Fruit fly (Drosophila melanogaster): ENCODE measurements around the gene CG7990.
A peak's percentile ranks its signal among the peaks of the same experiment; 100 is the strongest.

Gene CG7990

DNA sequence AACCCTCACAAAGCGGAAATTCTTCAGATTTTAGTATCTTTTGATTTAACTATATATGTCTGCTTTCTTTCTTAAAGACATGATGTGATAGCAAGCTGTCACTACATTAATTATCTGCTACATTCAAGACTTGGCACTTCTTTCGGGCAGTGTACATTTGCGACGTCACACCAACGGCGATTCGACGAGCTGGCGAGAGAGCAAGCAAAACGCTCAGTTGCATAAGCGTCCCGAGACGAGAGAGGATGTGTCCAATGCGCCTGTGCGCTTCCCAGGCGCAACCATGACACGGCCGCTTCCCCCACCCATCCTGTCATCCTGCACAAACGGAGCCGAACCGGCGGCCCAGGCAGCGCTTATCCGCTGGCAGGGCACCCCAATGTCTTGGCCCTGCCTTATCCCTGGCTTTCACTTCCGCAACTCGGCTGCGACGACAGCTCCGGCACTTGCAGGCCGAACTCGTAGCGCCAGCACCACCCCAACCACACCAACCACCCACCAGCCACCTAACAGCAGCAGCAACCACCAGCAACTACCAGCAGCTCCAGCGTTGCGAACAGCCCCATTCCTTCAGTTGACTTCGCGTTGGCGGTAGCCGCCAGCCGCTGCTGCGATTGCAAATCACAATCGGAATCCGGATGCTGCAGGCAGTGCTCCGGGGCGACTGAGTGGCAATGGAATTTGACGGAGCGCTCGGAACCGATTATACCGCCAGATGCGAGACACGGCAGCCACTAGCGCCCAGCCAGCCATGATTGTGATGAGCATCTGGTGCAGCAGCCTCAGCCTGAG lies 46.8 kb upstream of the CG7990 start, which contains the start of gene Hs3st-B (continued):
- no peak for TF ChIP-seq vfl (GFP tag; optimal IDR thresholded peaks at IDR 0.05)
- TF ChIP-seq CkIIα-i1 (GFP tag; IDR thresholded peaks at IDR 0.05), result no peak
- peak; percentile 32 for TF ChIP-seq CG2120 (GFP tag; optimal IDR thresholded peaks at IDR 0.05)
- no peak for TF ChIP-seq sim (GFP tag; IDR thresholded peaks at IDR 0.05)
- TF ChIP-seq ap (GFP tag; IDR thresholded peaks at IDR 0.05), result no peak
- TF ChIP-seq CG11723 (GFP tag; optimal IDR thresholded peaks at IDR 0.05), result no peak
- TF ChIP-seq Xrp1 (GFP tag; IDR thresholded peaks at IDR 0.05), result no peak
- TF ChIP-seq corto (GFP tag; optimal IDR thresholded peaks at IDR 0.05), result no peak
- TF ChIP-seq fu2 (GFP tag; optimal IDR thresholded peaks at IDR 0.05), result no peak
- peak; percentile 22 for TF ChIP-seq Ssrp (tag; optimal IDR thresholded peaks at IDR 0.05)
- no peak for TF ChIP-seq CG13123 (GFP tag; optimal IDR thresholded peaks at IDR 0.05)
- TF ChIP-seq NC2α (GFP tag; optimal IDR thresholded peaks at IDR 0.05), result no peak
- no peak for TF ChIP-seq CG3281 (GFP tag; optimal IDR thresholded peaks at IDR 0.05)
- TF ChIP-seq phol (tag; optimal IDR thresholded peaks at IDR 0.05), result peak; percentile 25
- no peak for TF ChIP-seq tup (GFP tag; optimal IDR thresholded peaks at IDR 0.05)
- TF ChIP-seq CG10209 (GFP tag; optimal IDR thresholded peaks at IDR 0.05), result peak; percentile 11
- TF ChIP-seq sisA (GFP tag; IDR thresholded peaks at IDR 0.05), result no peak
- no peak; the same call in 1 of the 2 replicates for TF ChIP-seq E2f2 (GFP tag; IDR thresholded peaks at IDR 0.05)
- no peak for TF ChIP-seq CG4404 (GFP tag; IDR thresholded peaks at IDR 0.05)
- TF ChIP-seq salm (tag; optimal IDR thresholded peaks at IDR 0.05), result no peak
- TF ChIP-seq CG31388 (GFP tag; optimal IDR thresholded peaks at IDR 0.05), result no peak
- no peak for TF ChIP-seq pb (GFP tag; optimal IDR thresholded peaks at IDR 0.05)
- no peak for TF ChIP-seq lmd (GFP tag; IDR thresholded peaks at IDR 0.05)
- peak; percentile 32 for TF ChIP-seq HHEX (GFP tag; optimal IDR thresholded peaks at IDR 0.05)
- no peak for TF ChIP-seq Dip3 (GFP tag; optimal IDR thresholded peaks at IDR 0.05)
- 0 out of 2 replicates have a peak, but pooled peaks have one; percentile 16 for TF ChIP-seq crol (GFP tag; IDR thresholded peaks at IDR 0.05)
- no peak for TF ChIP-seq Atf-2 (GFP tag; optimal IDR thresholded peaks at IDR 0.05)
- no peak for TF ChIP-seq Mad (GFP tag; optimal IDR thresholded peaks at IDR 0.05)
- TF ChIP-seq CG8388 (GFP tag; optimal IDR thresholded peaks at IDR 0.05), result no peak
- no peak for TF ChIP-seq CG10431 (GFP tag; optimal IDR thresholded peaks at IDR 0.05)
- TF ChIP-seq onecut (GFP tag; IDR thresholded peaks at IDR 0.05), result no peak
- TF ChIP-seq CG12071 (GFP tag; optimal IDR thresholded peaks at IDR 0.05), result no peak
- peak; percentile 26 for TF ChIP-seq CG18619 (GFP tag; optimal IDR thresholded peaks at IDR 0.05)
- TF ChIP-seq HLH54F (GFP tag; optimal IDR thresholded peaks at IDR 0.05), result no peak
- TF ChIP-seq Scr (GFP tag; IDR thresholded peaks at IDR 0.05; ENCODE audit: partially characterized antibody), result no peak
- no peak for TF ChIP-seq gsb (GFP tag; IDR thresholded peaks at IDR 0.05)
- no peak for TF ChIP-seq CG32767 (GFP tag; IDR thresholded peaks at IDR 0.05)
- no peak for TF ChIP-seq usp (GFP tag; optimal IDR thresholded peaks at IDR 0.05)
- no peak for TF ChIP-seq B-H1 (GFP tag; IDR thresholded peaks at IDR 0.05)
- TF ChIP-seq Lhr (GFP tag; optimal IDR thresholded peaks at IDR 0.05), result no peak
- TF ChIP-seq tll (GFP tag; optimal IDR thresholded peaks at IDR 0.05), result no peak
- no peak for TF ChIP-seq CG10654 (GFP tag; optimal IDR thresholded peaks at IDR 0.05)
- no peak for TF ChIP-seq org-1 (GFP tag; optimal IDR thresholded peaks at IDR 0.05)
- no peak for TF ChIP-seq fd102C (GFP tag; optimal IDR thresholded peaks at IDR 0.05)
- TF ChIP-seq Lpt (GFP tag; optimal IDR thresholded peaks at IDR 0.05), result no peak
- TF ChIP-seq CG12299 (tag; optimal IDR thresholded peaks at IDR 0.05), result no peak
- no peak for TF ChIP-seq z (GFP tag; IDR thresholded peaks at IDR 0.05)
- no peak for TF ChIP-seq CG43689 (GFP tag; IDR thresholded peaks at IDR 0.05)
- no peak for TF ChIP-seq CG3995 (GFP tag; optimal IDR thresholded peaks at IDR 0.05)
- TF ChIP-seq gem (tag; optimal IDR thresholded peaks at IDR 0.05), result no peak
- TF ChIP-seq odd (GFP tag; optimal IDR thresholded peaks at IDR 0.05), result no peak

Measured in whole organism, embryonic.